Worm (Caenorhabditis elegans) whole organism, L1 larva: Measurements from ENCODE around the gene nhr-68.
A peak's percentile ranks its signal among the peaks of the same experiment; 100 is the strongest.

ENCODE experiments used
- C16A3.4 ChIP-seq: fragments of 150-350 bp; optimal IDR thresholded peaks from 2 replicates; lab custom pipeline; 2014; ENCODE audit warnings: missing biosample characterization, missing genetic modification characterization
- Y116A8C.19 ChIP-seq: sonication (generic microtip); optimal IDR thresholded peaks from 2 replicates; lab custom pipeline; 2016; ENCODE audit warnings: missing compliant biosample characterization, missing genetic modification characterization, borderline replicate concordance
- aha-1 ChIP-seq: fragments of 150-350 bp; optimal IDR thresholded peaks from 2 replicates; lab custom pipeline; 2014; ENCODE audit warnings: missing biosample characterization, missing genetic modification characterization
- ama-1 ChIP-seq: fragments of 150-350 bp; optimal IDR thresholded peaks from 2 replicates; lab custom pipeline; 2014
- blmp-1 ChIP-seq: fragments of 150-350 bp; optimal IDR thresholded peaks from 2 replicates; lab custom pipeline; 2014; ENCODE audit warnings: missing biosample characterization, missing genetic modification characterization
- ceh-63 ChIP-seq: fragments of 200-800 bp; sonication (Bioruptor generic); optimal IDR thresholded peaks from 2 replicates; lab custom pipeline; 2018; ENCODE audit warnings: mild to moderate bottlenecking, missing genetic modification characterization, missing compliant biosample characterization
- ceh-82 ChIP-seq, 3 experiments: fragments of 150-350 bp in 1 of 3; sonication (generic microtip) in 2 of 3; optimal IDR thresholded peaks; 2 replicates each; lab custom pipeline; 2014 to 2017; ENCODE audit warnings: missing biosample characterization in 3 of 3, missing genetic modification characterization in 3 of 3
- ceh-88 ChIP-seq: fragments of 200-800 bp; sonication (Bioruptor generic); IDR thresholded peaks from 2 replicates; pipeline ENCODE4 v1.3.6; 2022; ENCODE audit warnings: missing genetic modification characterization, missing compliant biosample characterization
- ces-1 ChIP-seq: fragments of 150-350 bp; optimal IDR thresholded peaks from 2 replicates; lab custom pipeline; 2014; ENCODE audit warnings: missing biosample characterization, missing genetic modification reagents, missing genetic modification characterization
- dpl-1 ChIP-seq, 3 experiments: fragments of 150-350 bp in 2 of 3; sonication (generic microtip) in 1 of 3; optimal IDR thresholded peaks; 2 replicates each; lab custom pipeline; 2014 to 2017; ENCODE audit warnings: missing biosample characterization in 3 of 3, missing genetic modification characterization in 3 of 3, missing genetic modification reagents in 3 of 3
- dsc-1 ChIP-seq: sonication (generic microtip); optimal IDR thresholded peaks from 2 replicates; lab custom pipeline; 2016; ENCODE audit warnings: mild to moderate bottlenecking, missing genetic modification characterization, missing compliant biosample characterization
- efl-1 ChIP-seq, 4 experiments: fragments of 150-350 bp; optimal IDR thresholded peaks in 3 of 4; peaks in 1 of 4; 1 replicate in 1 of 4; 2 replicates in 3 of 4; lab custom pipeline; 2014; ENCODE audit warnings: missing biosample characterization in 2 of 4, missing genetic modification characterization in 2 of 4, missing genetic modification reagents in 2 of 4
- egl-27 ChIP-seq, 2 experiments: fragments of 150-350 bp in 1 of 2; sonication (generic microtip); optimal IDR thresholded peaks; 3 replicates each; lab custom pipeline; 2017 to 2018; ENCODE audit warnings: missing biosample characterization in 2 of 2, missing genetic modification characterization in 2 of 2, missing genetic modification reagents in 2 of 2
- elt-2 ChIP-seq: sonication (generic microtip); optimal IDR thresholded peaks from 2 replicates; lab custom pipeline; 2016; ENCODE audit warnings: missing genetic modification characterization, mild to moderate bottlenecking, inconsistent platforms, missing compliant biosample characterization, missing genetic modification reagents
- elt-3 ChIP-seq, 6 experiments: fragments of 150-350 bp in 1 of 6; sonication (generic microtip); optimal IDR thresholded peaks; 2 replicates each; lab custom pipeline; 2017 to 2018; ENCODE audit warnings: missing biosample characterization in 6 of 6, missing genetic modification characterization in 6 of 6, inconsistent platforms in 1 of 6
- ets-5 ChIP-seq: fragments of 200-800 bp; sonication (Bioruptor generic); IDR thresholded peaks from 2 replicates; pipeline ENCODE4 v1.3.6; 2022; ENCODE audit warnings: missing genetic modification characterization, missing compliant biosample characterization
- fos-1 ChIP-seq: fragments of 150-350 bp; optimal IDR thresholded peaks from 2 replicates; lab custom pipeline; 2014; ENCODE audit warnings: missing biosample characterization, missing genetic modification characterization
- grh-1 ChIP-seq: fragments of 200-800 bp; sonication (Bioruptor generic); IDR thresholded peaks from 2 replicates; pipeline ENCODE4 v1.3.6; 2022; ENCODE audit warnings: missing genetic modification reagents, missing genetic modification characterization, missing compliant biosample characterization
- irx-1 ChIP-seq: sonication (generic microtip); optimal IDR thresholded peaks from 2 replicates; lab custom pipeline; 2016; ENCODE audit warnings: missing genetic modification characterization, missing compliant biosample characterization
- isw-1 ChIP-seq: fragments of 200-800 bp; sonication (Bioruptor generic); IDR thresholded peaks from 2 replicates; pipeline ENCODE4 v1.3.6; 2022; ENCODE audit warnings: missing genetic modification characterization, missing compliant biosample characterization
- jun-1 ChIP-seq: fragments of 150-350 bp; optimal IDR thresholded peaks from 2 replicates; lab custom pipeline; 2014; ENCODE audit warnings: missing biosample characterization, missing genetic modification reagents, missing genetic modification characterization
- lin-14 ChIP-seq: fragments of 200-800 bp; sonication (Bioruptor generic); optimal IDR thresholded peaks from 2 replicates; lab custom pipeline; 2018; ENCODE audit warnings: mild to moderate bottlenecking, missing genetic modification characterization, moderate library complexity, missing compliant biosample characterization
- lin-35 ChIP-seq, 2 experiments: fragments of 150-350 bp; optimal IDR thresholded peaks; 2 replicates each; lab custom pipeline; 2014; ENCODE audit warnings: missing biosample characterization in 2 of 2, missing genetic modification characterization in 2 of 2, missing genetic modification reagents in 2 of 2
- lir-3 ChIP-seq: sonication (generic microtip); optimal IDR thresholded peaks from 2 replicates; lab custom pipeline; 2016; ENCODE audit warnings: mild to moderate bottlenecking, missing genetic modification characterization, moderate library complexity, missing compliant biosample characterization; ENCODE audit not compliant: poor library complexity
- lsy-2 ChIP-seq, 2 experiments: fragments of 150-350 bp; optimal IDR thresholded peaks; 2 replicates each; lab custom pipeline; 2014; ENCODE audit warnings: missing biosample characterization in 2 of 2, missing genetic modification characterization in 2 of 2
- mdl-1 ChIP-seq, 2 experiments: fragments of 150-350 bp; optimal IDR thresholded peaks; 2 replicates each; lab custom pipeline; 2014 to 2017; ENCODE audit warnings: missing biosample characterization in 2 of 2, missing genetic modification characterization in 2 of 2, inconsistent platforms in 1 of 2
- mef-2 ChIP-seq: fragments of 150-350 bp; optimal IDR thresholded peaks from 2 replicates; lab custom pipeline; 2014; ENCODE audit warnings: missing biosample characterization, missing genetic modification characterization
- nhr-19 ChIP-seq: fragments of 200-800 bp; sonication (Bioruptor generic); conservative IDR thresholded peaks from 2 replicates; pipeline ENCODE4 v1.3.6; 2022; ENCODE audit warnings: missing genetic modification characterization, missing compliant biosample characterization
- nhr-20 ChIP-seq: sonication (generic microtip); optimal IDR thresholded peaks from 2 replicates; lab custom pipeline; 2016; ENCODE audit warnings: mild to moderate bottlenecking, missing genetic modification characterization, missing compliant biosample characterization
- nhr-237 ChIP-seq: fragments of 150-350 bp; optimal IDR thresholded peaks from 2 replicates; lab custom pipeline; 2014; ENCODE audit warnings: missing biosample characterization, missing genetic modification characterization
- nhr-47 ChIP-seq: sonication (generic microtip); optimal IDR thresholded peaks from 2 replicates; lab custom pipeline; 2016; ENCODE audit warnings: mild to moderate bottlenecking, missing genetic modification characterization, moderate library complexity, missing compliant biosample characterization
- nhr-71 ChIP-seq: sonication (generic microtip); optimal IDR thresholded peaks from 2 replicates; lab custom pipeline; 2016; ENCODE audit warnings: mild to moderate bottlenecking, missing genetic modification characterization, moderate library complexity, missing compliant biosample characterization
- nhr-77 ChIP-seq: fragments of 150-350 bp; optimal IDR thresholded peaks from 2 replicates; lab custom pipeline; 2014; ENCODE audit warnings: missing biosample characterization, missing genetic modification characterization
- nhr-85 ChIP-seq: sonication (generic microtip); peaks from one replicate; lab custom pipeline; 2016; ENCODE audit warnings: missing genetic modification characterization, inconsistent platforms, missing compliant biosample characterization
- nhr-90 ChIP-seq: sonication (generic microtip); optimal IDR thresholded peaks from 2 replicates; lab custom pipeline; 2016; ENCODE audit warnings: mild to moderate bottlenecking, missing genetic modification characterization, missing compliant biosample characterization; ENCODE audit not compliant: poor library complexity
- rnt-1 ChIP-seq: sonication (generic microtip); optimal IDR thresholded peaks from 2 replicates; lab custom pipeline; 2016; ENCODE audit warnings: mild to moderate bottlenecking, missing genetic modification characterization, moderate library complexity, missing compliant biosample characterization
- skn-1 ChIP-seq: fragments of 150-350 bp; optimal IDR thresholded peaks from 2 replicates; lab custom pipeline; 2014; ENCODE audit warnings: missing biosample characterization, missing genetic modification characterization
- snu-23 ChIP-seq: sonication (generic microtip); optimal IDR thresholded peaks from 2 replicates; lab custom pipeline; 2016; ENCODE audit warnings: missing genetic modification characterization, missing compliant biosample characterization
- sox-4 ChIP-seq: sonication (generic microtip); optimal IDR thresholded peaks from 2 replicates; lab custom pipeline; 2016; ENCODE audit warnings: missing genetic modification characterization, missing compliant biosample characterization
- sptf-1 ChIP-seq: fragments of 150-350 bp; optimal IDR thresholded peaks from 2 replicates; lab custom pipeline; 2014; ENCODE audit warnings: missing biosample characterization, missing genetic modification characterization
- sup-37 ChIP-seq: fragments of 200-800 bp; sonication (Bioruptor generic); optimal IDR thresholded peaks from 2 replicates; lab custom pipeline; 2018; ENCODE audit warnings: mild to moderate bottlenecking, missing genetic modification characterization, missing compliant biosample characterization
- tbx-2 ChIP-seq: sonication (generic microtip); optimal IDR thresholded peaks from 2 replicates; lab custom pipeline; 2016; ENCODE audit warnings: missing genetic modification characterization, missing compliant biosample characterization
- unc-86 ChIP-seq: sonication (generic microtip); optimal IDR thresholded peaks from 2 replicates; lab custom pipeline; 2016; ENCODE audit warnings: missing genetic modification characterization, missing compliant biosample characterization
- vab-15 ChIP-seq: sonication (generic microtip); optimal IDR thresholded peaks from 2 replicates; lab custom pipeline; 2017; ENCODE audit warnings: missing genotype, mild to moderate bottlenecking, missing genetic modification characterization, missing compliant biosample characterization
- xbp-1 ChIP-seq: sonication (generic microtip); optimal IDR thresholded peaks from 2 replicates; lab custom pipeline; 2016; ENCODE audit warnings: missing genetic modification characterization, missing compliant biosample characterization
- ztf-4 ChIP-seq: fragments of 150-350 bp; optimal IDR thresholded peaks from 2 replicates; lab custom pipeline; 2014; ENCODE audit warnings: missing biosample characterization, missing genetic modification characterization

nhr-68 gene

ce11 chrV:11536667-11537066 is 36.6 kb upstream of the nhr-68 start:
- TF ChIP-seq Y116A8C.19 (tag; lab: Kevin White, UChicago) (no peak), nhr-85 (tag; lab: Kevin White, UChicago) (peak; percentile 46), nhr-19 (no peak), dpl-1 (GFP tag; optimal IDR thresholded peaks at IDR 0.05; lab: Kevin White, UChicago) (no peak), efl-1 (optimal IDR thresholded peaks at IDR 0.05; lab: Kevin White, UChicago) (no peak), efl-1 (GFP tag; optimal IDR thresholded peaks at IDR 0.05 in 1 of 2; lab: Kevin White, UChicago) (peak in 1 of 2 experiments; percentile 83), lin-14 (peak; percentile 62)
- TF ChIP-seq, all 84 proteins: peak for 3

ce11 chrV:11539502-11539901 is 33.7 kb upstream of the nhr-68 start:
- TF ChIP-seq efl-1 (optimal IDR thresholded peaks at IDR 0.05; lab: Kevin White, UChicago) (no peak), efl-1 (GFP tag; optimal IDR thresholded peaks at IDR 0.05 in 1 of 2; lab: Kevin White, UChicago) (peak in 1 of 2 experiments; percentile 21), dsc-1 (tag; lab: Kevin White, UChicago) (no peak)

- TF ChIP-seq skn-1 = no peak
- TF ChIP-seq ztf-4 = no peak
- TF ChIP-seq sox-4 = no peak
- TF ChIP-seq rnt-1 (tag; lab: Kevin White, UChicago) = no peak
- no peak for TF ChIP-seq ces-1 (GFP tag; lab: Kevin White, UChicago)
- no peak for TF ChIP-seq aha-1
- TF ChIP-seq lin-35 (GFP tag; optimal IDR thresholded peaks at IDR 0.05; lab: Kevin White, UChicago) = no peak
- TF ChIP-seq efl-1 (optimal IDR thresholded peaks at IDR 0.05; lab: Kevin White, UChicago) = peak in 1 of 2 experiments; percentile 3
- TF ChIP-seq efl-1 (GFP tag; optimal IDR thresholded peaks at IDR 0.05 in 1 of 2; lab: Kevin White, UChicago) = no peak
- peak; percentile 4 for TF ChIP-seq vab-15 (tag; lab: Kevin White, UChicago)
- TF ChIP-seq jun-1 = peak; percentile 7
- TF ChIP-seq nhr-47 (tag; lab: Kevin White, UChicago) = no peak
- TF ChIP-seq, all 84 proteins: peak for 3
These were observed 32.0 kb upstream of the nhr-68 start for ce11 chrV:11541284-11541683.

ce11 chrV:11543564-11543963 is 29.7 kb upstream of the nhr-68 start, which contains the start of gene F38B7.2:
Gene F38B7.2 (plus strand): TSS chrV:11543963.
- TF ChIP-seq egl-27 (tag; optimal IDR thresholded peaks at IDR 0.05; lab: Kevin White, UChicago) (no peak), tbx-2 (tag; lab: Kevin White, UChicago) (no peak), nhr-90 (tag; lab: Kevin White, UChicago) (peak; percentile 2), elt-3 (tag; optimal IDR thresholded peaks at IDR 0.05; lab: Kevin White, UChicago) (peak in 4 of 6 experiments; percentile 25 to 48 (median 42)), grh-1 (GFP tag; lab: Robert Waterston, UW) (no peak), ceh-63 (GFP tag; lab: Kevin White, UChicago) (no peak), nhr-20 (tag; lab: Kevin White, UChicago) (peak; percentile 11), fos-1 (tag; lab: Kevin White, UChicago) (no peak), xbp-1 (tag; lab: Kevin White, UChicago) (no peak), efl-1 (optimal IDR thresholded peaks at IDR 0.05; lab: Kevin White, UChicago) (no peak), efl-1 (GFP tag; optimal IDR thresholded peaks at IDR 0.05 in 1 of 2; lab: Kevin White, UChicago) (peak in 1 of 2 experiments; percentile 89), mef-2 (tag; lab: Kevin White, UChicago) (no peak), sptf-1 (tag; lab: Kevin White, UChicago) (no peak), elt-2 (tag; lab: Kevin White, UChicago) (no peak), ceh-88 (no peak), ama-1 (lab: Kevin White, UChicago) (no peak), mdl-1 (tag; optimal IDR thresholded peaks at IDR 0.05; lab: Kevin White, UChicago) (no peak), lsy-2 (tag; optimal IDR thresholded peaks at IDR 0.05; lab: Kevin White, UChicago) (no peak), nhr-85 (tag; lab: Kevin White, UChicago) (peak; percentile 90), snu-23 (no peak), irx-1 (tag; lab: Kevin White, UChicago) (no peak), dsc-1 (tag; lab: Kevin White, UChicago) (no peak), nhr-237 (tag; lab: Kevin White, UChicago) (no peak), ets-5 (GFP tag; lab: Robert Waterston, UW) (no peak), C16A3.4 (tag; lab: Kevin White, UChicago) (no peak), sox-4 (no peak), nhr-71 (peak; percentile 30), ceh-82 (tag; optimal IDR thresholded peaks at IDR 0.05; lab: Kevin White, UChicago) (no peak), unc-86 (tag; lab: Kevin White, UChicago) (no peak), lir-3 (tag; lab: Kevin White, UChicago) (no peak), isw-1 (GFP tag; lab: Robert Waterston, UW) (no peak), nhr-77 (tag; lab: Kevin White, UChicago) (no peak), lin-14 (peak; percentile 23), blmp-1 (peak; percentile 44), sup-37 (GFP tag; lab: Kevin White, UChicago) (no peak)
